Fruit fly (Drosophila melanogaster): ENCODE measurements around the gene Rop.

Gene Rop

dm6 chr3L:4120358-4121349 lies 18.1 kb downstream of the Rop start:
- no peak for TF ChIP-seq Fer3 (tag; optimal IDR thresholded peaks at IDR 0.05)
- no peak for TF ChIP-seq Adf1 (GFP tag; IDR thresholded peaks at IDR 0.05)
- 0 out of 3 replicates have a peak, but pooled peaks have one; percentile 10 for TF ChIP-seq CG2199 (GFP tag; IDR thresholded peaks at IDR 0.05)
- peak; percentile 19 for TF ChIP-seq CG13894 (tag; optimal IDR thresholded peaks at IDR 0.05)
- TF ChIP-seq z (GFP tag; IDR thresholded peaks at IDR 0.05): peak; percentile 89
- peak in 1 of 2 experiments; percentile 2 for TF ChIP-seq Hr51 (GFP tag; optimal IDR thresholded peaks at IDR 0.05)
- TF ChIP-seq D19A (tag; optimal IDR thresholded peaks at IDR 0.05): peak; percentile 84

dm6 chr3L:4119636-4120357 lies 19.0 kb downstream of the Rop start:
- TF ChIP-seq CG1792 (GFP tag; optimal IDR thresholded peaks at IDR 0.05) (no peak), CG8281 (tag; optimal IDR thresholded peaks at IDR 0.05) (no peak), ERR (GFP tag; optimal IDR thresholded peaks at IDR 0.05) (no peak), stwl (tag; optimal IDR thresholded peaks at IDR 0.05) (peak; percentile 39), CG4854 (GFP tag; optimal IDR thresholded peaks at IDR 0.05) (no peak), CG2116 (GFP tag; optimal IDR thresholded peaks at IDR 0.05) (no peak), maf-S (GFP tag; optimal IDR thresholded peaks at IDR 0.05) (no peak), cwo (GFP tag; optimal IDR thresholded peaks at IDR 0.05) (no peak), CG11696 (GFP tag; IDR thresholded peaks at IDR 0.05) (no peak), Gsc (GFP tag; IDR thresholded peaks at IDR 0.05) (no peak), Drgx (GFP tag; IDR thresholded peaks at IDR 0.05) (no peak), oc (tag; optimal IDR thresholded peaks at IDR 0.05) (no peak), CG12391 (tag; optimal IDR thresholded peaks at IDR 0.05) (no peak), CG17186 (GFP tag; optimal IDR thresholded peaks at IDR 0.05) (no peak), ham (GFP tag; IDR thresholded peaks at IDR 0.05) (no peak), CG18262 (tag; optimal IDR thresholded peaks at IDR 0.05) (peak; percentile 27), CG11456 (GFP tag; IDR thresholded peaks at IDR 0.05) (no peak), Fer2 (tag; optimal IDR thresholded peaks at IDR 0.05) (no peak), CG30020 (tag; optimal IDR thresholded peaks at IDR 0.05) (no peak), Rx (GFP tag; IDR thresholded peaks at IDR 0.05) (no peak), zfh2 (GFP tag; optimal IDR thresholded peaks at IDR 0.05) (no peak), cato (GFP tag; optimal IDR thresholded peaks at IDR 0.05; ENCODE audit: borderline replicate concordance) (no peak), Lpt (GFP tag; optimal IDR thresholded peaks at IDR 0.05) (peak; percentile 16), ato (GFP tag; IDR thresholded peaks at IDR 0.05; ENCODE audit: partially characterized antibody) (no peak), fu2 (GFP tag; optimal IDR thresholded peaks at IDR 0.05) (no peak), CG6765 (GFP tag; optimal IDR thresholded peaks at IDR 0.05) (no peak), chn (GFP tag; optimal IDR thresholded peaks at IDR 0.05) (no peak), Spps (tag; optimal IDR thresholded peaks at IDR 0.05) (no peak), Dp (GFP tag; optimal IDR thresholded peaks at IDR 0.05) (no peak), dan (GFP tag; IDR thresholded peaks at IDR 0.05) (no peak), NK7.1 (GFP tag; optimal IDR thresholded peaks at IDR 0.05) (no peak), CG3163 (GFP tag; optimal IDR thresholded peaks at IDR 0.05) (no peak), CG14667 (GFP tag; IDR thresholded peaks at IDR 0.05) (no peak), Six4 (GFP tag; optimal IDR thresholded peaks at IDR 0.05) (no peak), CG7372 (GFP tag; IDR thresholded peaks at IDR 0.05) (no peak), az2 (GFP tag; optimal IDR thresholded peaks at IDR 0.05) (no peak), ftz-f1 (GFP tag; optimal IDR thresholded peaks at IDR 0.05) (no peak), Hsf (GFP tag; optimal IDR thresholded peaks at IDR 0.05) (no peak), Hand (GFP tag; optimal IDR thresholded peaks at IDR 0.05) (no peak), ind (GFP tag; optimal IDR thresholded peaks at IDR 0.05) (no peak)
